Worm (Caenorhabditis elegans) whole organism, young adult: Measurements from ENCODE around the gene C48B4.13.
A peak's percentile ranks its signal among the peaks of the same experiment; 100 is the strongest.

Experiments used
- B0261.1 ChIP-seq: sonication (generic microtip); optimal IDR thresholded peaks from 2 replicates; lab custom pipeline; 2016; ENCODE audit warnings: mild to moderate bottlenecking, missing genetic modification characterization, moderate library complexity, missing compliant biosample characterization
- C06A6.2 ChIP-seq: fragments of 200-800 bp; sonication (Bioruptor generic); conservative IDR thresholded peaks from 2 replicates; pipeline ENCODE4 v1.3.6; 2022; ENCODE audit warnings: missing genetic modification characterization, missing compliant biosample characterization
- F10E7.11 ChIP-seq: sonication (generic microtip); optimal IDR thresholded peaks from 2 replicates; lab custom pipeline; 2017; ENCODE audit warnings: mild to moderate bottlenecking, missing genetic modification characterization, moderate library complexity, missing compliant biosample characterization
- F22D6.2 ChIP-seq: sonication (generic microtip); optimal IDR thresholded peaks from 2 replicates; lab custom pipeline; 2016; ENCODE audit warnings: mild to moderate bottlenecking, missing genetic modification characterization, missing compliant biosample characterization
- F52B5.7 ChIP-seq: sonication (generic microtip); optimal IDR thresholded peaks from 2 replicates; lab custom pipeline; 2016; ENCODE audit warnings: mild to moderate bottlenecking, missing genetic modification characterization, missing compliant biosample characterization
- F57A8.1 ChIP-seq: fragments of 200-800 bp; sonication (Bioruptor generic); optimal IDR thresholded peaks from 2 replicates; lab custom pipeline; 2018; ENCODE audit warnings: mild to moderate bottlenecking, missing genetic modification characterization, moderate library complexity, missing compliant biosample characterization
- Y53G8AR.9 ChIP-seq: fragments of 200-800 bp; sonication (Bioruptor generic); conservative IDR thresholded peaks from 2 replicates; pipeline ENCODE4 v1.3.6; 2022; ENCODE audit warnings: missing genetic modification reagents, missing genetic modification characterization, missing compliant biosample characterization
- Y67H2A.10 ChIP-seq: fragments of 200-800 bp; sonication (Bioruptor generic); conservative IDR thresholded peaks from 2 replicates; pipeline ENCODE4 v1.3.6; 2022; ENCODE audit warnings: missing genetic modification reagents, missing genetic modification characterization, missing compliant biosample characterization
- ZK185.1 ChIP-seq: sonication (generic microtip); optimal IDR thresholded peaks from 2 replicates; lab custom pipeline; 2016; ENCODE audit warnings: mild to moderate bottlenecking, missing genetic modification characterization, missing compliant biosample characterization; ENCODE audit not compliant: poor library complexity, severe bottlenecking
- akir-1 ChIP-seq: fragments of 200-800 bp; sonication (Bioruptor generic); optimal IDR thresholded peaks from 2 replicates; lab custom pipeline; 2018; ENCODE audit warnings: mild to moderate bottlenecking, missing genetic modification characterization, moderate library complexity, missing compliant biosample characterization
- attf-3 ChIP-seq: fragments of 200-800 bp; sonication (Bioruptor generic); conservative IDR thresholded peaks from 2 replicates; pipeline ENCODE4 v1.3.6; 2022; ENCODE audit warnings: missing genetic modification reagents, missing genetic modification characterization, missing compliant biosample characterization
- attf-6 ChIP-seq: fragments of 200-800 bp; sonication (Bioruptor generic); IDR thresholded peaks from 2 replicates; pipeline ENCODE4 v1.3.6; 2022; ENCODE audit warnings: missing genetic modification reagents, missing genetic modification characterization, missing compliant biosample characterization
- ccch-3 ChIP-seq: fragments of 200-800 bp; sonication (Bioruptor generic); optimal IDR thresholded peaks from 2 replicates; lab custom pipeline; 2018; ENCODE audit warnings: mild to moderate bottlenecking, missing genetic modification characterization, missing compliant biosample characterization
- cebp-1 ChIP-seq, 2 experiments: fragments of 200-800 bp in 1 of 2; sonication (Bioruptor generic) in 1 of 2; sonication (generic microtip) in 1 of 2; IDR thresholded peaks in 1 of 2; optimal IDR thresholded peaks in 1 of 2; 2 replicates each; pipeline versions ENCODE4 v1.3.6 to Lab custom; 2017 to 2022; ENCODE audit warnings: missing compliant biosample characterization in 2 of 2, missing genetic modification characterization in 2 of 2, mild to moderate bottlenecking in 1 of 2, missing genetic modification reagents in 1 of 2, moderate library complexity in 1 of 2
- cebp-2 ChIP-seq: fragments of 200-800 bp; sonication (Bioruptor generic); IDR thresholded peaks from 2 replicates; pipeline ENCODE4 v1.3.6; 2022; ENCODE audit warnings: missing genetic modification characterization, missing compliant biosample characterization
- ceh-27 ChIP-seq: fragments of 200-800 bp; sonication (Bioruptor generic); optimal IDR thresholded peaks from 2 replicates; lab custom pipeline; 2018; ENCODE audit warnings: mild to moderate bottlenecking, missing genetic modification characterization, moderate library complexity, missing compliant biosample characterization
- ceh-40 ChIP-seq: fragments of 200-800 bp; sonication (Bioruptor generic); IDR thresholded peaks from 2 replicates; pipeline ENCODE4 v1.3.6; 2022; ENCODE audit warnings: missing genetic modification characterization, missing compliant biosample characterization
- chd-7 ChIP-seq: sonication (generic microtip); optimal IDR thresholded peaks from 2 replicates; lab custom pipeline; 2016; ENCODE audit warnings: mild to moderate bottlenecking, missing genetic modification characterization, moderate library complexity, missing compliant biosample characterization
- egl-18 ChIP-seq: fragments of 200-800 bp; sonication (Bioruptor generic); IDR thresholded peaks from 2 replicates; pipeline ENCODE4 v1.3.6; 2022; ENCODE audit warnings: missing genetic modification reagents, missing genetic modification characterization, missing compliant biosample characterization
- ets-4 ChIP-seq: fragments of 200-800 bp; sonication (Bioruptor generic); optimal IDR thresholded peaks from 2 replicates; lab custom pipeline; 2018; ENCODE audit warnings: mild to moderate bottlenecking, missing genetic modification characterization, missing compliant biosample characterization
- fkh-3 ChIP-seq: sonication (generic microtip); optimal IDR thresholded peaks from 2 replicates; lab custom pipeline; 2016; ENCODE audit warnings: mild to moderate bottlenecking, missing genetic modification characterization, missing compliant biosample characterization
- hlh-12 ChIP-seq: sonication (generic microtip); optimal IDR thresholded peaks from 2 replicates; lab custom pipeline; 2016; ENCODE audit warnings: missing genetic modification characterization, missing compliant biosample characterization
- hlh-26 ChIP-seq: fragments of 200-800 bp; sonication (Bioruptor generic); conservative IDR thresholded peaks from 2 replicates; pipeline ENCODE4 v1.3.6; 2022; ENCODE audit warnings: missing genetic modification reagents, missing genetic modification characterization, missing compliant biosample characterization
- hmg-1.2 ChIP-seq: fragments of 200-800 bp; sonication (Bioruptor generic); IDR thresholded peaks from 2 replicates; pipeline ENCODE4 v1.3.6; 2022; ENCODE audit warnings: missing genetic modification reagents, missing genetic modification characterization, missing compliant biosample characterization
- lag-1 ChIP-seq: fragments of 200-800 bp; sonication (Bioruptor generic); IDR thresholded peaks from 2 replicates; pipeline ENCODE4 v1.3.6; 2022; ENCODE audit warnings: missing genetic modification reagents, missing genetic modification characterization, missing compliant biosample characterization
- let-526 ChIP-seq: fragments of 200-800 bp; sonication (Bioruptor generic); IDR thresholded peaks from 2 replicates; pipeline ENCODE4 v1.3.6; 2022; ENCODE audit warnings: missing genetic modification reagents, missing genetic modification characterization, missing compliant biosample characterization
- lir-1 ChIP-seq: fragments of 200-800 bp; sonication (Bioruptor generic); conservative IDR thresholded peaks from 2 replicates; pipeline ENCODE4 v1.3.6; 2022; ENCODE audit warnings: missing genetic modification reagents, missing genetic modification characterization, missing compliant biosample characterization
- madf-3 ChIP-seq: fragments of 200-800 bp; sonication (Bioruptor generic); IDR thresholded peaks from 2 replicates; pipeline ENCODE4 v1.3.6; 2022; ENCODE audit warnings: missing genetic modification reagents, missing genetic modification characterization, missing compliant biosample characterization
- nhr-80 ChIP-seq: sonication (generic microtip); optimal IDR thresholded peaks from 2 replicates; lab custom pipeline; 2016; ENCODE audit warnings: missing genetic modification characterization, missing compliant biosample characterization
- nhr-90 ChIP-seq: sonication (generic microtip); optimal IDR thresholded peaks from 2 replicates; lab custom pipeline; 2016; ENCODE audit warnings: missing genotype, mild to moderate bottlenecking, missing genetic modification characterization, missing compliant biosample characterization
- pha-4 ChIP-seq: fragments of 150-350 bp; sonication (generic microtip); optimal IDR thresholded peaks from 2 replicates; lab custom pipeline; 2014; ENCODE audit warnings: missing biosample characterization, missing genetic modification reagents, missing genetic modification characterization
- rec-8 ChIP-seq, 2 experiments: sonication (generic microtip); optimal IDR thresholded peaks; 2 replicates each; lab custom pipeline; 2016; ENCODE audit warnings: mild to moderate bottlenecking in 2 of 2, missing genetic modification characterization in 2 of 2, missing genetic modification reagents in 2 of 2, missing genotype in 2 of 2, missing biosample characterization in 1 of 2, missing compliant biosample characterization in 1 of 2, moderate library complexity in 1 of 2
- sptf-2 ChIP-seq: fragments of 200-800 bp; sonication (Bioruptor generic); optimal IDR thresholded peaks from 2 replicates; lab custom pipeline; 2018; ENCODE audit warnings: mild to moderate bottlenecking, missing genetic modification characterization, missing compliant biosample characterization
- tlf-1 ChIP-seq: fragments of 200-800 bp; sonication (Bioruptor generic); optimal IDR thresholded peaks from 2 replicates; lab custom pipeline; 2018; ENCODE audit warnings: mild to moderate bottlenecking, missing genetic modification characterization, missing compliant biosample characterization
- zfh-2 ChIP-seq: fragments of 200-800 bp; sonication (Bioruptor generic); conservative IDR thresholded peaks from 2 replicates; pipeline ENCODE4 v1.3.6; 2022; ENCODE audit warnings: missing genetic modification reagents, missing genetic modification characterization, missing compliant biosample characterization
- zim-3 ChIP-seq: sonication (generic microtip); optimal IDR thresholded peaks from 2 replicates; lab custom pipeline; 2017; ENCODE audit warnings: mild to moderate bottlenecking, missing genetic modification characterization, moderate library complexity, missing compliant biosample characterization
- ztf-6 ChIP-seq: fragments of 200-800 bp; sonication (Bioruptor generic); IDR thresholded peaks from 2 replicates; pipeline ENCODE4 v1.3.6; 2022; ENCODE audit warnings: missing genetic modification reagents, missing genetic modification characterization, missing compliant biosample characterization

Gene C48B4.13

ce11 chrIII:9583224-9583623 is 14.7 kb downstream of the C48B4.13 start:
- TF ChIP-seq cebp-1 (GFP tag; IDR thresholded peaks at IDR 0.05; lab: Robert Waterston, UW) (no peak), cebp-1 (tag; optimal IDR thresholded peaks at IDR 0.05; lab: Kevin White, UChicago) (no peak), attf-3 (GFP tag; lab: Robert Waterston, UW) (no peak), zim-3 (tag; lab: Kevin White, UChicago) (no peak), Y53G8AR.9 (no peak), egl-18 (no peak), ZK185.1 (tag; lab: Kevin White, UChicago) (no peak), madf-3 (GFP tag; lab: Robert Waterston, UW) (no peak), lir-1 (GFP tag; lab: Robert Waterston, UW) (no peak), ztf-6 (GFP tag; lab: Robert Waterston, UW) (no peak), hmg-1.2 (no peak), zfh-2 (no peak), C06A6.2 (GFP tag; lab: Robert Waterston, UW) (no peak), F57A8.1 (no peak), fkh-3 (tag; lab: Kevin White, UChicago) (no peak)

ce11 chrIII:9585314-9585713 is 16.8 kb downstream of the C48B4.13 start:
- TF ChIP-seq B0261.1 (tag; lab: Kevin White, UChicago) (no peak), egl-18 (no peak), let-526 (GFP tag; lab: Robert Waterston, UW) (no peak), F22D6.2 (no peak), attf-6 (GFP tag; lab: Robert Waterston, UW) (no peak), lag-1 (GFP tag; lab: Robert Waterston, UW) (no peak), hlh-12 (tag; lab: Kevin White, UChicago) (no peak), ceh-27 (GFP tag; lab: Kevin White, UChicago) (no peak), hlh-26 (GFP tag; lab: Robert Waterston, UW) (no peak), ccch-3 (no peak), hmg-1.2 (no peak), chd-7 (tag; lab: Kevin White, UChicago) (no peak)

- TF ChIP-seq nhr-80 (tag; lab: Kevin White, UChicago) (peak; percentile 80), ets-4 (GFP tag; lab: Kevin White, UChicago) (peak; percentile 24), hmg-1.2 (no peak), sptf-2 (GFP tag; lab: Kevin White, UChicago) (no peak), cebp-1 (GFP tag; IDR thresholded peaks at IDR 0.05; lab: Robert Waterston, UW) (no peak), cebp-1 (tag; optimal IDR thresholded peaks at IDR 0.05; lab: Kevin White, UChicago) (peak; percentile 54)
Observed at ce11 chrIII:9590212-9590611, 21.7 kb downstream of the C48B4.13 start.

ce11 chrIII:9592118-9592517 is 23.6 kb downstream of the C48B4.13 start, which contains the start of gene acox-1.5:
acox-1.5 (minus strand) TSS chrIII:9592192.
- TF ChIP-seq akir-1 (GFP tag; lab: Kevin White, UChicago) (no peak), nhr-80 (tag; lab: Kevin White, UChicago) (peak; percentile 78), pha-4 (no peak)

ce11 chrIII:9595563-9595962 is 27.0 kb downstream of the C48B4.13 start, which contains the start of gene rom-2:
rom-2 (minus strand) TSS chrIII:9595663.
- TF ChIP-seq cebp-2 (GFP tag; lab: Robert Waterston, UW): no peak
- TF ChIP-seq nhr-90 (tag; lab: Kevin White, UChicago): no peak
- TF ChIP-seq tlf-1 (GFP tag; lab: Kevin White, UChicago): no peak
- no peak for TF ChIP-seq F52B5.7 (tag; lab: Kevin White, UChicago)
- TF ChIP-seq ceh-40: no peak
- no peak for TF ChIP-seq sptf-2 (GFP tag; lab: Kevin White, UChicago)
- TF ChIP-seq F10E7.11: no peak
- no peak for TF ChIP-seq rec-8 (tag; optimal IDR thresholded peaks at IDR 0.05; lab: Kevin White, UChicago)
- TF ChIP-seq Y67H2A.10 (GFP tag; lab: Robert Waterston, UW): no peak
